Worm (Caenorhabditis elegans): ENCODE results near the gene clip-1.

- TF ChIP-seq fos-1 (tag; optimal IDR thresholded peaks at IDR 0.05) (no peak), ztf-11 (tag; optimal IDR thresholded peaks at IDR 0.05) (no peak), nhr-12 (tag; optimal IDR thresholded peaks at IDR 0.05) (no peak), nhr-11 (tag; optimal IDR thresholded peaks at IDR 0.05) (no peak), zag-1 (tag; optimal IDR thresholded peaks at IDR 0.05) (no peak), dpl-1 (GFP tag; optimal IDR thresholded peaks at IDR 0.05) (no peak), tbx-2 (tag; optimal IDR thresholded peaks at IDR 0.05) (no peak), elt-2 (tag; optimal IDR thresholded peaks at IDR 0.05) (no peak), unc-62 (GFP tag; optimal IDR thresholded peaks at IDR 0.05) (no peak), rnt-1 (tag; optimal IDR thresholded peaks at IDR 0.05) (no peak), mdl-1 (tag; optimal IDR thresholded peaks at IDR 0.05) (no peak)
These were observed 31.1 kb upstream of the clip-1 start, which contains the start of gene K01B6.3 for ce11 chrIII:9299919-9300318.

Data from whole organism, L1 larva.